Fruit fly (Drosophila melanogaster): ENCODE data around the gene CG6051.

CG6051 gene

dm6 chr3R:27178546-27179375 lies 27.9 kb upstream of the CG6051 start (continued):
- TF ChIP-seq CG10669 (GFP tag; optimal IDR thresholded peaks at IDR 0.05): peak; percentile 56
- TF ChIP-seq Sox102F (GFP tag; optimal IDR thresholded peaks at IDR 0.05): no peak
- TF ChIP-seq Sox15 (GFP tag; optimal IDR thresholded peaks at IDR 0.05): no peak
- no peak for TF ChIP-seq esn (GFP tag; optimal IDR thresholded peaks at IDR 0.05)
- TF ChIP-seq Met (GFP tag; optimal IDR thresholded peaks at IDR 0.05): no peak
- TF ChIP-seq fkh (GFP tag; optimal IDR thresholded peaks at IDR 0.05): no peak
- peak; percentile 60 for TF ChIP-seq spab (GFP tag; optimal IDR thresholded peaks at IDR 0.05)
- TF ChIP-seq net (GFP tag; optimal IDR thresholded peaks at IDR 0.05): peak; percentile 3
- no peak for TF ChIP-seq cyc (GFP tag; optimal IDR thresholded peaks at IDR 0.05)
- peak; percentile 41 for TF ChIP-seq achi (GFP tag; optimal IDR thresholded peaks at IDR 0.05)
- no peak; the same call in 1 of the 2 replicates for TF ChIP-seq Gug (GFP tag; IDR thresholded peaks at IDR 0.05)
- TF ChIP-seq Ets96B (tag; optimal IDR thresholded peaks at IDR 0.05): peak; percentile 69
- TF ChIP-seq CG8632 (GFP tag; optimal IDR thresholded peaks at IDR 0.05): no peak
- no peak for TF ChIP-seq CG11294 (GFP tag; IDR thresholded peaks at IDR 0.05)
- TF ChIP-seq CG32006 (GFP tag; optimal IDR thresholded peaks at IDR 0.05): peak; percentile 48
- TF ChIP-seq Eip78C (GFP tag): peak; percentile 85
- no peak for TF ChIP-seq dac (GFP tag; optimal IDR thresholded peaks at IDR 0.05)
- TF ChIP-seq Eip75B (GFP tag; optimal IDR thresholded peaks at IDR 0.05): peak; percentile 13
- TF ChIP-seq ss (GFP tag; optimal IDR thresholded peaks at IDR 0.05): peak; percentile 31 to 95
- peak; percentile 66 for TF ChIP-seq CG10631 (GFP tag; optimal IDR thresholded peaks at IDR 0.05)
- TF ChIP-seq CG34406 (GFP tag; optimal IDR thresholded peaks at IDR 0.05): no peak
- peak; percentile 53 for TF ChIP-seq dsx (GFP tag; optimal IDR thresholded peaks at IDR 0.05; ENCODE audit: poor library complexity, severe bottlenecking)
- peak; percentile 19 for TF ChIP-seq CG9139 (GFP tag; optimal IDR thresholded peaks at IDR 0.05)
- no peak for TF ChIP-seq Ets21C (GFP tag; optimal IDR thresholded peaks at IDR 0.05)
- TF ChIP-seq fd59A (GFP tag; optimal IDR thresholded peaks at IDR 0.05): peak; percentile 51

- TF ChIP-seq CG15336 (GFP tag; IDR thresholded peaks at IDR 0.05): peak; percentile 48; the same call in 1 of the 2 replicates
- TF ChIP-seq eg (GFP tag; IDR thresholded peaks at IDR 0.05): no peak
- TF ChIP-seq Met (GFP tag; optimal IDR thresholded peaks at IDR 0.05): peak; percentile 39
- peak; percentile 24 for TF ChIP-seq Eip75B (GFP tag; optimal IDR thresholded peaks at IDR 0.05)
- peak; percentile 75 for TF ChIP-seq Eip78C (GFP tag)
- peak; percentile 50 for TF ChIP-seq OdsH (GFP tag; optimal IDR thresholded peaks at IDR 0.05)
- TF ChIP-seq esn (GFP tag; optimal IDR thresholded peaks at IDR 0.05): peak; percentile 47
- TF ChIP-seq pdm3 (GFP tag; optimal IDR thresholded peaks at IDR 0.05): no peak
- peak; percentile 31 to 76 for TF ChIP-seq ss (GFP tag; optimal IDR thresholded peaks at IDR 0.05)
- TF ChIP-seq Sox102F (GFP tag; optimal IDR thresholded peaks at IDR 0.05): no peak
- no peak for TF ChIP-seq Hr39 (GFP tag; optimal IDR thresholded peaks at IDR 0.05)
- TF ChIP-seq CG8632 (GFP tag; optimal IDR thresholded peaks at IDR 0.05): peak; percentile 16
- no peak for TF ChIP-seq Hr4 (GFP tag; optimal IDR thresholded peaks at IDR 0.05)
- no peak for TF ChIP-seq CG16779 (tag; optimal IDR thresholded peaks at IDR 0.05)
- TF ChIP-seq acj6 (GFP tag; optimal IDR thresholded peaks at IDR 0.05): peak; percentile 56
- TF ChIP-seq CG10669 (GFP tag; optimal IDR thresholded peaks at IDR 0.05): peak; percentile 29
- TF ChIP-seq CG10631 (GFP tag; optimal IDR thresholded peaks at IDR 0.05): peak; percentile 55
- TF ChIP-seq net (GFP tag; optimal IDR thresholded peaks at IDR 0.05): peak; percentile 18
- no peak for TF ChIP-seq fkh (GFP tag; optimal IDR thresholded peaks at IDR 0.05)
- peak; percentile 13 for TF ChIP-seq cyc (GFP tag; optimal IDR thresholded peaks at IDR 0.05)
- peak; percentile 62 for TF ChIP-seq Ets96B (tag; optimal IDR thresholded peaks at IDR 0.05)
- peak; percentile 46 for TF ChIP-seq dsx (GFP tag; optimal IDR thresholded peaks at IDR 0.05; ENCODE audit: poor library complexity, severe bottlenecking)
- TF ChIP-seq spab (GFP tag; optimal IDR thresholded peaks at IDR 0.05): peak; percentile 43
- no peak for TF ChIP-seq Lpt (GFP tag; optimal IDR thresholded peaks at IDR 0.05)
- TF ChIP-seq fd59A (GFP tag; optimal IDR thresholded peaks at IDR 0.05): peak; percentile 35
- TF ChIP-seq CG1621 (tag; optimal IDR thresholded peaks at IDR 0.05): peak; percentile 4
- TF ChIP-seq vri (GFP tag; optimal IDR thresholded peaks at IDR 0.05): peak; percentile 7
- TF ChIP-seq CG6854 (GFP tag; optimal IDR thresholded peaks at IDR 0.05): peak; percentile 33
- no peak for TF ChIP-seq fd85E (GFP tag; optimal IDR thresholded peaks at IDR 0.05)
- TF ChIP-seq dac (GFP tag; optimal IDR thresholded peaks at IDR 0.05): no peak
- TF ChIP-seq achi (GFP tag; optimal IDR thresholded peaks at IDR 0.05): peak; percentile 51
- peak; percentile 50 for TF ChIP-seq CG6808 (GFP tag; optimal IDR thresholded peaks at IDR 0.05)
- TF ChIP-seq Blimp-1 (GFP tag; optimal IDR thresholded peaks at IDR 0.05): peak; percentile 8
- TF ChIP-seq topi (GFP tag; optimal IDR thresholded peaks at IDR 0.05): peak; percentile 2
- TF ChIP-seq CG6792 (GFP tag; optimal IDR thresholded peaks at IDR 0.05): peak; percentile 48
- no peak for TF ChIP-seq CG11902 (GFP tag; optimal IDR thresholded peaks at IDR 0.05)
- peak; percentile 39 for TF ChIP-seq CG3919 (GFP tag; optimal IDR thresholded peaks at IDR 0.05)
- TF ChIP-seq CG34406 (GFP tag; optimal IDR thresholded peaks at IDR 0.05): peak; percentile 42
- peak; percentile 17 for TF ChIP-seq CG32006 (GFP tag; optimal IDR thresholded peaks at IDR 0.05)
- no peak for TF ChIP-seq Sox15 (GFP tag; optimal IDR thresholded peaks at IDR 0.05)
Measured at dm6 chr3R:27177567-27177966, 26.7 kb upstream of the CG6051 start.
